Fruit fly (Drosophila melanogaster) S2 (cell line): ENCODE measurements around the gene CG11911.

ENCODE experiments used
- CG8478 ChIP-seq: fragments of >200 bp; optimal IDR thresholded peaks from 2 replicates; lab custom pipeline; 2018
- CTCF ChIP-seq, 2 experiments: fragments of >200 bp; optimal IDR thresholded peaks; 2 replicates each; lab custom pipeline; 2018

The CG11911 gene

DNA sequence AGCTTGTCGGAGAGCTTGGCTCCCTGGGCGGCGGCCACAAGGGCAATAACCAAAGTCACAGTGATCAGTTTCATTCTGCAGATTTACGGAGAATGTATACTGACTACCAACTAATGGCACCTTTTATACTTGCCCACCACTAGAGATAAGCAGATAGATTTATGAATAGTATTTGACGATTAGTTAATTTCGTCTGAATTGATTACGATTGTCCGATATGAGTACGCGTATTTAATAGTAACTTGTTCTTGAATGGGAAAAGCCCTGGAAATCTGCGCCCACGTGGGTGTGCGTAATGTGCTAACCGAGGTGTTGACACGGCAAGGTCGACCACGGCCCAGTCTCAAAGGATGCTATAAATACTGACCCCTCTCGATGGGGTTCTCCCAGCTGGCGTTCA lies at the start of gene CG11911:
Gene CG11911, minus strand, starts transcription at position 101 of the 400 bp plus-strand sequence.
- TF ChIP-seq CG8478 (lab: Kevin White, UChicago): no peak
- no peak for TF ChIP-seq CTCF (optimal IDR thresholded peaks at IDR 0.05; lab: Kevin White, UChicago)

- TF ChIP-seq CG8478 (lab: Kevin White, UChicago): no peak
- TF ChIP-seq CTCF (optimal IDR thresholded peaks at IDR 0.05; lab: Kevin White, UChicago): no peak
Observed at dm6 chr2L:369811-370210, 48.8 kb upstream of the CG11911 start.

- no peak for TF ChIP-seq CG8478 (lab: Kevin White, UChicago)
- no peak for TF ChIP-seq CTCF (optimal IDR thresholded peaks at IDR 0.05; lab: Kevin White, UChicago)
Observed at dm6 chr2L:368398-369008, 47.5 kb upstream of the CG11911 start.

dm6 chr2L:366876-367275 lies 45.8 kb upstream of the CG11911 start:
- TF ChIP-seq CTCF (optimal IDR thresholded peaks at IDR 0.05; lab: Kevin White, UChicago): no peak
- TF ChIP-seq CG8478 (lab: Kevin White, UChicago): no peak

DNA sequence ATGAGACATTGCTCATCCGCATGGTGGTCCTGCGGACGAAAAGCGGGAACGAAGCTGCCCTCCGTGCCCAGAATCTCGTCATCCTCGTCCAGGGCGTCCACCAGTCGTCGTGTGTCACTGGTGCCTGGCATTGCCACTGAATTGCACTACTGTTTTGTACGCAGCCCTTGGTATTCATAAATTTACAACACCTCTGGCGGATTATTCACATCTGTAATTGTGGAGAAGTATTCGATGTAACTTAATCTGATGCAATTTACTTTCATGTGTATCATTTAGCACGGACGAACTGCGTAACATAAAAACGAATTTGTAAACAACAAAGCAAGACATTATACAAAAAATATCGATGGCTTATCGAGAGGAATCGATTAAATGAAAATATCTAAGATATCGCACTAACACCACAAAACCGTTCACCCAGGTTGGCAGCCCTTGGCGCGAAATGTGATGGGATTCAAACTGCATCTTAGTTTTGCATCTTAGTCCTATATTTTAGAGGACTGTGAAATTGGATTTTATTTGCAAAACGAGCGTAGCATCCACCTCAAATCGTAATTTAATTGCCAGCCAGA lies 36.6 kb upstream of the CG11911 start, which contains the start of gene Ent1:
Gene Ent1, minus strand, starts transcription at position 319 of the 575 bp plus-strand sequence.
- TF ChIP-seq CG8478 (lab: Kevin White, UChicago) (no peak), CTCF (optimal IDR thresholded peaks at IDR 0.05; lab: Kevin White, UChicago) (peak in 1 of 2 experiments; percentile 26)

dm6 chr2L:356234-356633 lies 35.2 kb upstream of the CG11911 start:
- TF ChIP-seq CTCF (optimal IDR thresholded peaks at IDR 0.05; lab: Kevin White, UChicago) (no peak), CG8478 (lab: Kevin White, UChicago) (no peak)

DNA sequence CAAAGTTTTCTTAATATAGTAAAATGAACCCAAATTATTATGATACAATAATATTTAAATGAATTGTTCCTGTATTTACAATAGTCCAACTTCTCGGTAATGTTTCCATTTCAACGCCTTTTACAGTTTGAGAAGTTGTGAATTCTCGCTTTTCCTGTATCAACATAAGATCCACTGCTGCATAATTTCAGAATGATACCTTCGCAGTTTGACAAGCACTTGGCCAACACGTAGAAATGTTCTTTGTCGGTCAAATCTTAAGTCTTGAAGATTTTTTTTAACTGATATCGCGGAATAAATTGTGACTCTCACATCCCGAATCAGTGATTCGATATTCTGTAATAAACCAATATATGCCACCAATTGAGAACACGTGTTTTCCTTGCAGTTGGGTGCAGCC lies 26.6 kb upstream of the CG11911 start:
- TF ChIP-seq CTCF (optimal IDR thresholded peaks at IDR 0.05; lab: Kevin White, UChicago) (no peak), CG8478 (lab: Kevin White, UChicago) (no peak)

DNA sequence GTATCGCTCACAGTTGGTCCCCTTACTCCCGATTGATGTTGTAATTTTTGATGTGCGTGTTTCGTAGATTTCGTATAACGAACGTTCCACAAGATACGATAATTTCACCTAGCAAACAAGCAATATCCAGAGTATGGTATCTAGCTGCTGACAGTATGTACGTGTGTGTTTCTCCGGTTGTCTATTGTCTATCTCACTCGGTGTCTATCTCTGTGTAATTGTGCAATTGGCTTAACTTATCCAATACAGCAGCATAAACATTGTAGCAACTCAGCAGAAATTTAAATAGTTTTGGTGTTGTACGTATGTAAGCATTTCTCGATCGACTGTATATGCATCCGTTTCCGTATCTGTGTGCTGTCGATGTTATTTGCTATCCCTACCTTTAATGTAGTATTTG lies 25.7 kb upstream of the CG11911 start:
- no peak for TF ChIP-seq CTCF (optimal IDR thresholded peaks at IDR 0.05; lab: Kevin White, UChicago)
- no peak for TF ChIP-seq CG8478 (lab: Kevin White, UChicago)

dm6 chr2L:332235-332634 lies 11.2 kb upstream of the CG11911 start, which contains the start of gene CG31921:
TSS of gene CG31921 (minus strand) at chr2L:332335.
- TF ChIP-seq CTCF (optimal IDR thresholded peaks at IDR 0.05; lab: Kevin White, UChicago) (no peak), CG8478 (lab: Kevin White, UChicago) (no peak)

dm6 chr2L:329661-330060 lies 8.6 kb upstream of the CG11911 start, which contains the start of gene CG43755:
TSS of gene CG43755 (minus strand) at chr2L:329761.
- TF ChIP-seq CG8478 (lab: Kevin White, UChicago) (no peak), CTCF (optimal IDR thresholded peaks at IDR 0.05; lab: Kevin White, UChicago) (no peak)

DNA sequence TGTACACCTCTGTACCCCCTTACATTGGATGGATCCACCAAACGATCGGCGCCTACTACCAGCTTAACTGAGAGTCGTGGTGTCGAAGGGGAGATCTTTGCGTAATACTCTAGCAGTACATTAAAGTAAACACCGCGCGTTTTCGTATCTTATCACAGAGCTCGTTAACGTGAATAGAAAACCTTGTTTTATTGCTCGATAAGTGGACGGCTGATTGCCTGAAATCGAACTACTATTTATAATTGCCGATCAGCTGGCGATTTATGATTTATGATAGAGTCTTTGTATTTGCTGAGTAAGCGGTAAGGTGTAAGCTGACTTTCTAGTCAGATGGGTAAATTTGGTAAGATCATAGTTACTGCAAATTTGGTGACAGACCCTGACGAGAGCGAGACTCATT lies 1.9 kb upstream of the CG11911 start:
- TF ChIP-seq CTCF (optimal IDR thresholded peaks at IDR 0.05; lab: Kevin White, UChicago): no peak
- TF ChIP-seq CG8478 (lab: Kevin White, UChicago): no peak

DNA sequence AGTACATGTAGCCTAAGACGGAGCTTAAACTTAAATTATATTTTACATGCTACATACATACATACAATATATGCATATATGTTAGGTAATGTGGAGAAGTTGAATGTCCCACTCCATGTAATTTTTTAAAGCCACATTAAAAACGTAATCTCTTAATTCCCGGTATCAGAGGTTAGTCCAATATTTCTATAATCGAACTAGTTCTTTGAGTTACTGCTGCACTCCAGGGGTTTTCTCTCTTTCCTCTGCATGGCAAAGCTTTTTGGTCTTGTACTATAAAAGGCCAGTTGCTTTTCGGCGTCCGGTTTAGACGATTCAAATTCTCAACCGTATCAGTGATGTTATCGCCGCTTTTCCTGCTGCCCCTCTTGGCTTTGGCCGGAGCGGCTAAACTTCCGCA lies 745 bp upstream of the CG11911 start, which contains the start of gene CG33127:
Gene CG33127, plus strand, starts transcription at position 309 of the 400 bp plus-strand sequence.
- TF ChIP-seq CTCF (optimal IDR thresholded peaks at IDR 0.05; lab: Kevin White, UChicago) (no peak), CG8478 (lab: Kevin White, UChicago) (no peak)

dm6 chr2L:319745-320144 lies 1.3 kb downstream of the CG11911 start:
- TF ChIP-seq CG8478 (lab: Kevin White, UChicago): no peak
- no peak for TF ChIP-seq CTCF (optimal IDR thresholded peaks at IDR 0.05; lab: Kevin White, UChicago)

DNA sequence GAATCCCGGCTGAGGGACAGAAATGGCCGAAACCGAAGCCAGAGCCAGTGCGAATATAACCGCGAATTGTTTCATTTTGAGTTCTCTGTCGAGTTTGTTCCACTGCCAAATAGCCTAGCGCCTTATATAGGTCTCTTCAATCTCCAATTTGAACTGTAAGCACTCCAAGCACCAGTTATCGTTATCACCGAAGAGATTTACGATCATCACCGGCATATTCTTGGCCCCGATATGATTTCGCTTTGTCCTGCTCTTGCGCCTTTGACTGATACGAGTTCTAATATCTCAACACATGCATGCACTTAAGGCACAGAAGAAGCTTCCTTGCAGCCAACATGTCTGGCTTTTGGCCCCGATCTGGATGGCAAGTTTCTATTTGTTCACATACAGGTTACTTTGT lies 1.9 kb downstream of the CG11911 start, which contains the start of gene CG11912:
Gene CG11912, minus strand, starts transcription at position 101 of the 400 bp plus-strand sequence.
- no peak for TF ChIP-seq CTCF (optimal IDR thresholded peaks at IDR 0.05; lab: Kevin White, UChicago)
- no peak for TF ChIP-seq CG8478 (lab: Kevin White, UChicago)

DNA sequence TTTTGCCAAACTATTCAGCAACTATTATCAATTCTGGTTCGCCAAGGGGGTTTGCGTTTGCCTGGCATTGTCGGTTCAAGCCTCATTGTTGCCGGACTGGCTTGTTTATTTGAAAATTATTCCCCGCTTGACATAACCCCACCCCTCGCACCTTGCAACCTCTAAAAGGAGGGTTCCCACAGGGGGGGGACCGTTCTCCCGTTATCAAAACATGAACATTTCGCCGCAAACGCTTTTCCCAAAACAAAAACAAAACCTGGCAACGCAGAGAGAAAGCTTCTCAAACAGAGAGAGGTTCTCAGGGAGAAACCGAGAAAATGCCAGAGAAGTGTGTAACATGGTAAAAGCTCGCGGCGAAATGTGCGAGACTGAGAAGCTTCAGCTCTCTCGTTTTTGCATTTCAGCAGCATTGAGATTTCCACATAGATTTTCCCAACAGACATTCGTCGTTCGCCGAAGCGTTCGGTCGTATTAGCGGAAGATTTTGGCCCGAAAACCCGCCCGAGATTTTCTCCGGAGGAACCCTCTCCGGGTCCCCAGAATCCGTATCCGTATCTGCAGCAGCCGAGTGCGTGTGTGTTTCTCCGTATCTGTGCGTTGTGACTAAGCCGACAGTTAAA lies 11.1 kb downstream of the CG11911 start:
- TF ChIP-seq CG8478 (lab: Kevin White, UChicago) (no peak), CTCF (optimal IDR thresholded peaks at IDR 0.05; lab: Kevin White, UChicago) (no peak)
